Worm (Caenorhabditis elegans): ENCODE measurements around the gene sprp-4.
A peak's percentile ranks its signal among the peaks of the same experiment; 100 is the strongest.

DNA sequence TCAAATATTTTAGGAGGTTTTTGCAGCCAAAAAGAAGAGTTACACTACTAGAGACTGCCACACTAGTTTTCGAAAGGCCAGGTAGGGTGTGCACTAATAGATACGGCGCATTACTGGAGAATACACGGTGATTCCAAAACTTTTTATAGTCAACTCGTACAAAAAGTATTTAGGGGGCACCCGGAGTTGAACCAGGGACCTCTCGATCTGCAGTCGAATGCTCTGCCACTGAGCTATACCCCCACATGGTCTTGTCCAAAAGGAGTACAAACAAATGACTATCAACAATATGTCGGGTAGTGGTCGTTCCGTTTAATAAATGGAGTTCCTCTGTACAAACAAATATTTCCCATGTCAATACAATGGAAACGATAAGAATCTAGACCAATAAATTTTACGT is 35.5 kb downstream of the sprp-4 start:
- TF ChIP-seq tra-4 (tag; optimal IDR thresholded peaks at IDR 0.05) (peak; percentile 38), ama-1 (optimal IDR thresholded peaks at IDR 0.05) (no peak), tbx-37 (GFP tag; conservative IDR thresholded peaks at IDR 0.05) (peak; percentile 13; the same call in 1 of the 2 replicates), B0310.2 (tag; optimal IDR thresholded peaks at IDR 0.05) (no peak), ceh-36 (tag; optimal IDR thresholded peaks at IDR 0.05) (peak; percentile 48), tbx-11 (GFP tag; IDR thresholded peaks at IDR 0.05) (peak; percentile 68; the same call in 1 of the 2 replicates), flt-1 (GFP tag; IDR thresholded peaks at IDR 0.05) (peak; percentile 76), aly-1 (tag; optimal IDR thresholded peaks at IDR 0.05) (peak; percentile 25), F13C5.2 (tag; optimal IDR thresholded peaks at IDR 0.05) (no peak), hmbx-1 (tag; optimal IDR thresholded peaks at IDR 0.05) (no peak), ceh-13 (GFP tag; optimal IDR thresholded peaks at IDR 0.05) (peak; percentile 43), sea-1 (GFP tag; conservative IDR thresholded peaks at IDR 0.05) (peak; percentile 82), pes-1 (GFP tag; IDR thresholded peaks at IDR 0.05) (peak; percentile 84)
